Worm (Caenorhabditis elegans): ENCODE data around the gene irld-6.
A peak's percentile ranks its signal among the peaks of the same experiment; 100 is the strongest.

Gene irld-6

ce11 chrV:10756698-10757097 is at the start of gene irld-6:
Gene irld-6 (minus strand): TSS chrV:10756798.
- no peak for TF ChIP-seq skn-1 (tag; optimal IDR thresholded peaks at IDR 0.05)
- TF ChIP-seq nhr-67 (tag; optimal IDR thresholded peaks at IDR 0.05), result no peak
- no peak for TF ChIP-seq fkh-10 (GFP tag; optimal IDR thresholded peaks at IDR 0.05)
- no peak for TF ChIP-seq lin-39 (tag; optimal IDR thresholded peaks at IDR 0.05)
- TF ChIP-seq snpc-4 (tag; optimal IDR thresholded peaks at IDR 0.05), result no peak
- TF ChIP-seq sea-2 (GFP tag; optimal IDR thresholded peaks at IDR 0.05), result no peak
- TF ChIP-seq unc-62 (GFP tag; optimal IDR thresholded peaks at IDR 0.05), result no peak
- TF ChIP-seq ztf-11 (tag; optimal IDR thresholded peaks at IDR 0.05), result no peak

DNA sequence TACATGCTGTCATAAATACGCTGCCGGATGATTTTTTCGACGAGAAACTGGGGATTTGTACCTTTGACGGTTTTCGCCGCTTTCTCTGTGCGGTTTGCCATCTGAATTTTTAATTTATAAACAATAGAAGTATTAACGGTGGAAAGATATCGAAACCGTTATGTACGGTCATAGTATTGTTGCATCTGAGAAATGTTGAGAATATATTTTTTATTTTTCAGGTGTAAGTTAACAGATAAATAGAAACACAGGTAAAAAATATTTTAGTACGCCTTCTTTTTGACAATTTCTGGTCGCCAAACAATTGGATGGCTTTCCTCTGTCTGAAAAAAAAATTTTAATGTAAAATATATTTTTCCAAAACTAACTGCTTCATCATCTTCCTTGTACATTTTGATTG is 49.3 kb upstream of the irld-6 start, which contains the start of gene prp-38:
TSS of gene prp-38 (minus strand) at position 101 of the 400 bp plus-strand sequence.
- TF ChIP-seq egl-5 (tag; optimal IDR thresholded peaks at IDR 0.05), result no peak
- TF ChIP-seq elt-2 (tag; optimal IDR thresholded peaks at IDR 0.05), result no peak
- no peak for TF ChIP-seq nhr-23 (tag; optimal IDR thresholded peaks at IDR 0.05)

DNA sequence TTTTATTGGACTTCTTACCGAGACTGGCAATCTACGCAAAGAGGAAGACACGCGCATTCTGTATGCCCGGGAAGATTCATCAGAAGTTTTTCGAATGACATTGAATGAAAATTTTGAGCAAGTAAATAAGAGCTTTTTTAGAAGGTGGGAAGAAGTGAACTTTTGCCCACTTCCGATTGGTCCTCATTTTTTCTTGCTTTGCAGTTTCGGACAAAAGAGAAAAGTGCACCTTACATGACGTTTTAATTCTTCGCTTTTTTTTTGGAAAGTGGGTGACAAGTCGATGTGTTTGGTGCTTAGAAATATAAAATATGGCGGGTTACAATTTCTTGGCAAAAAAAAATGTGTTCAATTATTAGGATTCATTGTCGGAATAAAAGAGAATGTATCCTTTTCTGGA is 47.8 kb upstream of the irld-6 start, which contains the start of gene secs-1:
TSS of gene secs-1 (minus strand) at position 101 of the 400 bp plus-strand sequence.
- TF ChIP-seq elt-2 (tag; optimal IDR thresholded peaks at IDR 0.05) (no peak), unc-39 (tag; optimal IDR thresholded peaks at IDR 0.05) (no peak), ceh-82 (tag; optimal IDR thresholded peaks at IDR 0.05) (no peak)

- TF ChIP-seq nhr-28 (tag; optimal IDR thresholded peaks at IDR 0.05), result no peak
- peak; percentile 52 for TF ChIP-seq jun-1 (tag; optimal IDR thresholded peaks at IDR 0.05)
- no peak for TF ChIP-seq egl-5 (tag; optimal IDR thresholded peaks at IDR 0.05)
- peak; percentile 62 for TF ChIP-seq pha-4 (tag; optimal IDR thresholded peaks at IDR 0.05)
- TF ChIP-seq elt-2 (tag; optimal IDR thresholded peaks at IDR 0.05), result peak; percentile 98
- TF ChIP-seq eor-1 (tag; optimal IDR thresholded peaks at IDR 0.05), result no peak
- TF ChIP-seq nhr-23 (tag; optimal IDR thresholded peaks at IDR 0.05), result no peak
- TF ChIP-seq pqm-1 (tag; optimal IDR thresholded peaks at IDR 0.05), result peak; percentile 99
Observed at ce11 chrV:10802060-10802459, 45.5 kb upstream of the irld-6 start.

DNA sequence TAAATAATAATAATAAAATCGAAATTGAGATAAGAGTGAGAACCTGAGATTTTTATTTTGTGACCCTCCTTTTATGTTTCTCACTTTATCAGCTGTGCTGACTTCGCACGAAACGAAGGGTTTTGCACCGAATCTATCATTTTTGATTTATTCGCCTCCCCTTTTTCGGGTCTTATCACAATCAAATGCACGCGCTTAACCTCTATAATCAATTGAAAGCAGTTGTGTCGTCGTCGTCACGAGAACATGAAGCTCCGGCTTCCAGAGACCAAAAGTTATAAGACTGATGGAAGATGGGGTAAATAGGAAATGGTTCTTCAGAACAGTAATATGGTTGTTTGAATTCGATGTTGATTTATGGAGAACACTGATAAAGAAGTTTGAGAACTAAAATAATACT is 44.6 kb upstream of the irld-6 start, which contains the start of gene D1054.18:
TSS of gene D1054.18 (minus strand) at position 45 of the 400 bp plus-strand sequence.
- TF ChIP-seq nhr-12 (tag; optimal IDR thresholded peaks at IDR 0.05) (no peak), egl-27 (tag; optimal IDR thresholded peaks at IDR 0.05) (no peak), elt-2 (tag; optimal IDR thresholded peaks at IDR 0.05) (peak; percentile 97), pqm-1 (tag; optimal IDR thresholded peaks at IDR 0.05) (peak; percentile 90), pha-4 (tag; optimal IDR thresholded peaks at IDR 0.05) (peak; percentile 57), hmg-11 (tag; optimal IDR thresholded peaks at IDR 0.05) (no peak), jun-1 (tag; optimal IDR thresholded peaks at IDR 0.05) (peak; percentile 32)

DNA sequence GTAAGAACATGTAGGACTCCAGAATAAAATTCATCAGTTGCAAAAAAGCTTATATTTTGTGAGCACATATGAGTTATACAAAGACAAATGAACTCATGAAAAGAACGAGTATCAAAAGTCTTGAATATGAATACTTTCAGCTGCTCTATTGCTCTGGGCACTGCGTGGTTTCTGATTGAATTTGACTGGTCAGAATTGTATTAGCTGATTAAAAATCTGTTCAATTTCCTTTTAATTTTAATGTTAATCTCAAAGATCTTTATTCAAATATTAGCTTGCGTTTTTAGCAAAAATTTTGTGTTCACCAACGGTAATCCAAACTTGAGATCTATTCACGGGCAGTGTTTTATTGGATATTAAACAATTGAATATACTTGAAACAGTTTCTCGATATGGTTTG is 41.5 kb upstream of the irld-6 start, which contains the start of gene srh-184:
TSS of gene srh-184 (minus strand) at position 101 of the 400 bp plus-strand sequence.
- TF ChIP-seq unc-39 (tag; optimal IDR thresholded peaks at IDR 0.05), result no peak
- no peak for TF ChIP-seq nhr-12 (tag; optimal IDR thresholded peaks at IDR 0.05)

DNA sequence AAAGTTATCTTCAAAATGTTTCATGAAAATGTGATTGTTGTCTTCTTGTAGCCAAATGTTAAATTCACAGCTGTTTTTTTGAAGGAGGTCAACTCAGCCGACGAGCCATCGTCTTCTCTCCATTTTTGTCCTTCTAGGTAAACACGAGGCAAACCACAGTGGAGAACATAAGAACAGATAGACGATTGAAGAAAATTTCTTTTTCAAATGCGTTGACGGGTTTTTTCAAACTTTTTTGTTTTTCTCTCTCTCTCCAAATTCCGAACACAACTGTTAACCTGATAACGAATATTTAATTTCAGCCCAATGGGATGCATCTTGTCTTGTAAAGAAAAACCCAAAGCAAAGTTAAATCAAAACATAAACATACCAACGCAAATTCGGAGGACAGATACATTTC is 38.9 kb upstream of the irld-6 start, which contains the start of gene D1054.19:
TSS of gene D1054.19 (plus strand) at position 301 of the 400 bp plus-strand sequence.
- TF ChIP-seq ceh-16 (tag; optimal IDR thresholded peaks at IDR 0.05) (no peak), nhr-76 (tag; optimal IDR thresholded peaks at IDR 0.05) (no peak), lin-39 (tag; optimal IDR thresholded peaks at IDR 0.05) (no peak), lsy-12 (tag; optimal IDR thresholded peaks at IDR 0.05) (no peak), sea-2 (GFP tag; optimal IDR thresholded peaks at IDR 0.05) (no peak), nhr-23 (tag; optimal IDR thresholded peaks at IDR 0.05) (no peak), nhr-11 (tag; optimal IDR thresholded peaks at IDR 0.05) (no peak), snpc-4 (tag; optimal IDR thresholded peaks at IDR 0.05) (no peak), tbx-2 (tag; optimal IDR thresholded peaks at IDR 0.05) (no peak), fos-1 (tag; optimal IDR thresholded peaks at IDR 0.05) (no peak), nhr-237 (tag; optimal IDR thresholded peaks at IDR 0.05) (no peak), nfya-1 (tag; optimal IDR thresholded peaks at IDR 0.05; ENCODE audit: insufficient read depth) (no peak), lin-15B (tag; optimal IDR thresholded peaks at IDR 0.05) (no peak), egl-27 (tag; optimal IDR thresholded peaks at IDR 0.05) (no peak), ceh-9 (tag; optimal IDR thresholded peaks at IDR 0.05) (no peak), pqm-1 (tag; optimal IDR thresholded peaks at IDR 0.05) (no peak), fkh-2 (tag; optimal IDR thresholded peaks at IDR 0.05) (no peak)

Data from whole organism, L3 larva.